Fruit fly (Drosophila melanogaster) whole organism, prepupa: Measurements from ENCODE around the gene CG14785.
A peak's percentile ranks its signal among the peaks of the same experiment; 100 is the strongest.

Experiments used
- Blimp-1 ChIP-seq: fragments of 200-800 bp; sonication (Bioruptor generic); optimal IDR thresholded peaks from 3 replicates; lab custom pipeline; 2017; ENCODE audit warnings: missing biosample characterization, missing genetic modification characterization, mild to moderate bottlenecking, moderate library complexity, missing genetic modification reagents
- CG10631 ChIP-seq: fragments of 200-800 bp; sonication (Bioruptor generic); optimal IDR thresholded peaks from 2 replicates; lab custom pipeline; 2016; ENCODE audit warnings: missing biosample characterization, missing genetic modification characterization
- CG10669 ChIP-seq: fragments of 200-800 bp; sonication (Bioruptor generic); optimal IDR thresholded peaks from 3 replicates; lab custom pipeline; 2018; ENCODE audit warnings: missing biosample characterization, mild to moderate bottlenecking, missing genetic modification characterization, moderate library complexity
- CG11294 ChIP-seq: fragments of 200-800 bp; sonication (Bioruptor generic); IDR thresholded peaks from 2 replicates; pipeline ENCODE4 v1.3.6; 2022; ENCODE audit warnings: missing biosample characterization, missing genetic modification characterization
- CG11762 ChIP-seq: fragments of 200-800 bp; sonication (Bioruptor generic); optimal IDR thresholded peaks from 3 replicates; lab custom pipeline; 2016; ENCODE audit warnings: missing biosample characterization, missing genetic modification characterization; ENCODE audit not compliant: insufficient read depth
- CG11902 ChIP-seq: fragments of 200-800 bp; sonication (Bioruptor generic); optimal IDR thresholded peaks from 3 replicates; lab custom pipeline; 2016; ENCODE audit warnings: missing biosample characterization, missing genetic modification characterization
- CG15336 ChIP-seq: fragments of 200-800 bp; sonication (Bioruptor generic); IDR thresholded peaks from 2 replicates; pipeline ENCODE4 v1.3.6; 2022; ENCODE audit warnings: missing biosample characterization, missing genetic modification characterization
- CG1621 ChIP-seq: fragments of 200-800 bp; sonication (Bioruptor generic); optimal IDR thresholded peaks from 3 replicates; lab custom pipeline; 2018; ENCODE audit warnings: missing biosample characterization, mild to moderate bottlenecking, missing genetic modification characterization
- CG31627 ChIP-seq: fragments of 200-800 bp; sonication (Bioruptor generic); optimal IDR thresholded peaks from 3 replicates; lab custom pipeline; 2016; ENCODE audit warnings: missing biosample characterization, missing genetic modification characterization
- CG32006 ChIP-seq: fragments of 200-800 bp; sonication (Bioruptor generic); optimal IDR thresholded peaks from 3 replicates; lab custom pipeline; 2017; ENCODE audit warnings: missing biosample characterization, mild to moderate bottlenecking, missing genetic modification characterization
- CG34406 ChIP-seq: fragments of 200-800 bp; sonication (Bioruptor generic); optimal IDR thresholded peaks from 3 replicates; lab custom pipeline; 2016; ENCODE audit warnings: missing biosample characterization, missing genetic modification characterization
- CG4318 ChIP-seq: fragments of 200-800 bp; sonication (Bioruptor generic); optimal IDR thresholded peaks from 3 replicates; lab custom pipeline; 2017; ENCODE audit warnings: missing biosample characterization, mild to moderate bottlenecking, missing genetic modification characterization
- CG7368 ChIP-seq: fragments of 200-800 bp; sonication (Bioruptor generic); optimal IDR thresholded peaks from 3 replicates; lab custom pipeline; 2016; ENCODE audit warnings: missing biosample characterization, missing genetic modification characterization
- CG8119 ChIP-seq: fragments of 200-800 bp; sonication (Bioruptor generic); IDR thresholded peaks from 3 replicates; pipeline ENCODE4 v1.3.6; 2022; ENCODE audit warnings: missing biosample characterization, missing genetic modification characterization
- CG8319 ChIP-seq: fragments of 200-800 bp; sonication (Bioruptor generic); optimal IDR thresholded peaks from 3 replicates; lab custom pipeline; 2016; ENCODE audit warnings: missing biosample characterization, missing genetic modification characterization
- CG8632 ChIP-seq: fragments of 200-800 bp; sonication (Bioruptor generic); optimal IDR thresholded peaks from 3 replicates; lab custom pipeline; 2016; ENCODE audit warnings: missing biosample characterization, missing genetic modification characterization
- Eip78C ChIP-seq: fragments of 200-800 bp; sonication (Bioruptor generic); peaks from one replicate; lab custom pipeline; 2016; ENCODE audit warnings: missing biosample characterization, missing genetic modification characterization
- Ets21C ChIP-seq: fragments of 200-800 bp; sonication (Bioruptor generic); optimal IDR thresholded peaks from 3 replicates; lab custom pipeline; 2016; ENCODE audit warnings: missing biosample characterization, missing genetic modification characterization
- Gug ChIP-seq: fragments of 200-800 bp; sonication (Bioruptor generic); IDR thresholded peaks from 2 replicates; pipeline ENCODE4 v1.3.6; 2022; ENCODE audit warnings: missing biosample characterization, missing genetic modification characterization
- Hr39 ChIP-seq: fragments of 200-800 bp; sonication (Bioruptor generic); optimal IDR thresholded peaks from 2 replicates; lab custom pipeline; 2016; ENCODE audit warnings: missing biosample characterization, missing genetic modification characterization
- Lpt ChIP-seq: fragments of 200-800 bp; sonication (Bioruptor generic); optimal IDR thresholded peaks from 3 replicates; lab custom pipeline; 2016; ENCODE audit warnings: missing biosample characterization, missing genetic modification characterization
- Met ChIP-seq: fragments of 200-800 bp; sonication (Bioruptor generic); optimal IDR thresholded peaks from 3 replicates; lab custom pipeline; 2016; ENCODE audit warnings: missing biosample characterization, missing genetic modification characterization
- OdsH ChIP-seq: fragments of 200-800 bp; sonication (Bioruptor generic); optimal IDR thresholded peaks from 3 replicates; lab custom pipeline; 2016; ENCODE audit warnings: missing biosample characterization, missing genetic modification characterization
- Smox ChIP-seq: fragments of 200-800 bp; sonication (Bioruptor generic); optimal IDR thresholded peaks from 3 replicates; lab custom pipeline; 2016; ENCODE audit warnings: missing biosample characterization, missing genetic modification characterization
- Sox102F ChIP-seq: fragments of 200-800 bp; sonication (Bioruptor generic); optimal IDR thresholded peaks from 2 replicates; lab custom pipeline; 2016; ENCODE audit warnings: missing biosample characterization, mild to moderate bottlenecking, missing genetic modification characterization
- Sox14 ChIP-seq: fragments of 200-800 bp; sonication (Bioruptor generic); optimal IDR thresholded peaks from 3 replicates; lab custom pipeline; 2016; ENCODE audit warnings: missing biosample characterization, missing genetic modification characterization
- achi ChIP-seq: fragments of 200-800 bp; sonication (Bioruptor generic); optimal IDR thresholded peaks from 3 replicates; lab custom pipeline; 2016; ENCODE audit warnings: missing biosample characterization, missing genetic modification characterization
- acj6 ChIP-seq: fragments of 200-800 bp; sonication (Bioruptor generic); optimal IDR thresholded peaks from 3 replicates; lab custom pipeline; 2016; ENCODE audit warnings: missing biosample characterization, missing genetic modification characterization
- cyc ChIP-seq: fragments of 200-800 bp; sonication (Bioruptor generic); optimal IDR thresholded peaks from 3 replicates; lab custom pipeline; 2016; ENCODE audit warnings: missing biosample characterization, missing genetic modification characterization
- eg ChIP-seq: fragments of 200-800 bp; sonication (Bioruptor generic); IDR thresholded peaks from 3 replicates; pipeline ENCODE4 v1.3.6; 2022; ENCODE audit warnings: missing biosample characterization, missing genetic modification characterization
- esn ChIP-seq: fragments of 200-800 bp; sonication (Bioruptor generic); optimal IDR thresholded peaks from 2 replicates; lab custom pipeline; 2016; ENCODE audit warnings: missing biosample characterization, mild to moderate bottlenecking, missing genetic modification characterization, moderate library complexity
- fd59A ChIP-seq: fragments of 200-800 bp; sonication (Bioruptor generic); optimal IDR thresholded peaks from 2 replicates; lab custom pipeline; 2017; ENCODE audit warnings: missing biosample characterization, mild to moderate bottlenecking, missing genetic modification characterization, missing genetic modification reagents
- lz ChIP-seq: fragments of 200-800 bp; sonication (Bioruptor generic); optimal IDR thresholded peaks from 3 replicates; lab custom pipeline; 2016; ENCODE audit warnings: missing biosample characterization, missing genetic modification characterization
- net ChIP-seq: fragments of 200-800 bp; sonication (Bioruptor generic); optimal IDR thresholded peaks from 3 replicates; lab custom pipeline; 2016; ENCODE audit warnings: missing biosample characterization, missing genetic modification characterization
- salr ChIP-seq, 2 experiments: fragments of 200-800 bp; sonication (Bioruptor generic); optimal IDR thresholded peaks; 3 replicates each; lab custom pipeline; 2016 to 2018; ENCODE audit warnings: missing biosample characterization in 2 of 2, missing genetic modification characterization in 2 of 2, mild to moderate bottlenecking in 1 of 2
- svp ChIP-seq: fragments of 200-800 bp; sonication (Bioruptor generic); peaks from one replicate; lab custom pipeline; 2016; ENCODE audit warnings: missing biosample characterization, missing genetic modification characterization
- topi ChIP-seq: fragments of 200-800 bp; sonication (Bioruptor generic); optimal IDR thresholded peaks from 3 replicates; lab custom pipeline; 2016; ENCODE audit warnings: missing biosample characterization, missing genetic modification characterization
- vri ChIP-seq: fragments of 200-800 bp; sonication (Bioruptor generic); optimal IDR thresholded peaks from 3 replicates; lab custom pipeline; 2016; ENCODE audit warnings: missing biosample characterization, mild to moderate bottlenecking, missing genetic modification characterization

The CG14785 gene

DNA sequence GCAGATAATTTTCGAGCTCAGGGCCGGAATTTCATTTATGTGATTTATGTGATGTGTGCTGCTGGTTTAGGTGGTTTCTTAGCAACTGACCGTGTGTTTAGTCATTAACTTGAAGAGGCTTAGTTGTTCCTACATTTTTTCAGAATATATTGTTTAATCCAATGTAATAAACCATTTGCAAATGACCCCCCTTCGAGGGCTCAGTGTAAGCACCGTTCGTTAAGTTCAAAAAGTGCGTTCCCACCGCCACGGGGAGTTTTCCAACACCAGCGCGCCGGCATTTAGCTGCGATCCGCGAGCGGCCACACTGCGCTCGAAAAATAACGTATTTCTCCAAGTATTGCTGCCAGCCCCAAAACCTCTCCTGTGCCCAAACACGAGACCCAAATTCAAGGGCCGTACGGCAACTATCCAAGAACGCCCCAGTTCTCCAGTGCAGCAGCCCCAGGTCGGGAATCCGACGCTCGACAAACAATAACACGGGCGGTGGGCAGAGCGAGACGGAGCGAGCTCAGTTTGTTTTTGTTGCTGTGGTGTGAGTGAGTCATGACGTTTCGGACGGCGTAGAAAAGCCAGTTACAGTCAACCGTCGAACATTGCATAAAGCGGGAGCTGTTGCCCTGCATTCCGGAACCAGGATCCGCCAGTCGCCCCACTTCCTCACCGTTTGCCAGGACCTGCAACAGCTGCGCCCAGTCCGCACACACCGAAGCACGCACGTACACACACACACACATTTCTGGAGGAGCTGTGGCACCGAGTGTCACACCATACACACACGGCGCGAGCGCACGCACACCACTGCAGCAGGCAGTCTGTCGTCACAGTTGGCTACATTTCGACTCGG lies 21.6 kb upstream of the CG14785 start, which contains the start of gene rush (continued):
- TF ChIP-seq esn (peak; percentile 36), CG11902 (GFP tag; lab: Kevin White, UChicago) (peak; percentile 17), Blimp-1 (GFP tag; lab: Kevin White, UChicago) (no peak), salr (GFP tag; optimal IDR thresholded peaks at IDR 0.05; lab: Kevin White, UChicago) (no peak), Eip78C (peak; percentile 70), lz (GFP tag; lab: Kevin White, UChicago) (peak; percentile 30), CG34406 (GFP tag; lab: Kevin White, UChicago) (peak; percentile 7), CG31627 (GFP tag; lab: Kevin White, UChicago) (peak; percentile 51), Smox (peak; percentile 32), acj6 (peak; percentile 44), svp (GFP tag; lab: Kevin White, UChicago) (no peak), Hr39 (GFP tag; lab: Kevin White, UChicago) (peak; percentile 57), CG32006 (GFP tag; lab: Kevin White, UChicago) (peak; percentile 34), Ets21C (peak; percentile 32), CG1621 (tag; lab: Kevin White, UChicago) (no peak), Sox102F (no peak), Lpt (GFP tag; lab: Kevin White, UChicago) (no peak), net (peak; percentile 18), CG4318 (GFP tag; lab: Kevin White, UChicago) (no peak), CG10669 (GFP tag; lab: Kevin White, UChicago) (no peak), CG11294 (GFP tag; lab: Robert Waterston, UW) (no peak), achi (GFP tag; lab: Kevin White, UChicago) (peak; percentile 28), CG8319 (GFP tag; lab: Kevin White, UChicago) (no peak), CG7368 (GFP tag; lab: Kevin White, UChicago) (no peak), CG8632 (GFP tag; lab: Kevin White, UChicago) (no peak), CG11762 (GFP tag; lab: Kevin White, UChicago) (no peak), CG8119 (GFP tag; lab: Robert Waterston, UW) (no peak), OdsH (GFP tag; lab: Kevin White, UChicago) (peak; percentile 48), Gug (GFP tag; lab: Robert Waterston, UW) (no peak), Met (no peak), vri (GFP tag; lab: Kevin White, UChicago) (no peak)

DNA sequence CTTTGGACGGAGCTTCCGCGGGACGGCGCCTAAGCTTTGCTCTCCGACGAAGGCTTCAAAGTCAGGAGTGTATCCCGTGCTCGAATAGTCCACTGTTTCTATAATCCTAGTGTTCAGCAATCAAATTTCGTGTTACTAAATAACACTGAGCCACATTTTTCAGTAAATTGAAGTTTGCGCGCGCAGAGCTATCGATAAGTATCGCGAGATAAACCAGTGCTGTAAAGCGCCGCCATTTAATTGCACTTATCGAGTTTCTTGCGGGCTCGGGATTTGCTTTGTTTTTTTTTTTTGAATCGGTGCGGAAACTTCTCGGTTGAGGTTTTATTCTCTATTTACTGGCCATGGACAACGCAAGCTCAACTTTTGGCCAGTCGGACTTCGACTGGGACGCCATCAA lies 20.0 kb upstream of the CG14785 start, which contains the start of the genes Rab27 and mei-38:
Gene Rab27 (minus strand): TSS at position 127 of the 400 bp plus-strand sequence.
Gene mei-38 (plus strand): TSS at position 216 of the 400 bp plus-strand sequence.
- TF ChIP-seq Eip78C (no peak), cyc (peak; percentile 12), fd59A (GFP tag; lab: Kevin White, UChicago) (no peak), CG11902 (GFP tag; lab: Kevin White, UChicago) (no peak), eg (GFP tag; lab: Robert Waterston, UW) (no peak), topi (GFP tag; lab: Kevin White, UChicago) (peak; percentile 24), lz (GFP tag; lab: Kevin White, UChicago) (peak; percentile 8), Sox14 (GFP tag; lab: Kevin White, UChicago) (peak; percentile 52), esn (peak; percentile 14), CG15336 (GFP tag; lab: Robert Waterston, UW) (no peak), CG10631 (GFP tag; lab: Kevin White, UChicago) (no peak), CG31627 (GFP tag; lab: Kevin White, UChicago) (peak; percentile 24)
